Fruit fly (Drosophila melanogaster) whole organism, embryonic: ENCODE results near the gene CG44355.

ENCODE experiments used
- B-H2 ChIP-seq: fragments of 200-800 bp; sonication (Bioruptor generic); optimal IDR thresholded peaks from 2 replicates; lab custom pipeline; 2018; ENCODE audit warnings: missing biosample characterization, mild to moderate bottlenecking, missing genetic modification characterization
- CG10267 ChIP-seq: fragments of 200-800 bp; sonication (Bioruptor generic); optimal IDR thresholded peaks from 2 replicates; lab custom pipeline; 2018; ENCODE audit warnings: missing biosample characterization, mild to moderate bottlenecking, missing genetic modification characterization, moderate library complexity
- CG10979 ChIP-seq: fragments of 200-800 bp; sonication (Bioruptor generic); optimal IDR thresholded peaks from 2 replicates; lab custom pipeline; 2018; ENCODE audit warnings: missing biosample characterization, mild to moderate bottlenecking, missing genetic modification characterization, moderate library complexity
- CG11560 ChIP-seq: fragments of 200-800 bp; sonication (Bioruptor generic); IDR thresholded peaks from 3 replicates; pipeline ENCODE4 v1.3.6; 2022; ENCODE audit warnings: missing biosample characterization, missing genetic modification characterization
- CG12299 ChIP-seq: fragments of 200-800 bp; sonication (Bioruptor generic); optimal IDR thresholded peaks from 2 replicates; lab custom pipeline; 2018; ENCODE audit warnings: missing biosample characterization, mild to moderate bottlenecking, missing genetic modification characterization
- CG13424 ChIP-seq: fragments of 200-800 bp; sonication (Bioruptor generic); optimal IDR thresholded peaks from 2 replicates; lab custom pipeline; 2019; ENCODE audit warnings: missing biosample characterization, mild to moderate bottlenecking, missing genetic modification characterization, moderate library complexity
- CG15011 ChIP-seq: fragments of 200-800 bp; sonication (Bioruptor generic); optimal IDR thresholded peaks from 3 replicates; lab custom pipeline; 2018; ENCODE audit warnings: missing biosample characterization, mild to moderate bottlenecking, missing genetic modification characterization
- CG17385 ChIP-seq: fragments of 200-800 bp; sonication (Bioruptor generic); optimal IDR thresholded peaks from 3 replicates; lab custom pipeline; 2018; ENCODE audit warnings: missing biosample characterization, mild to moderate bottlenecking, missing genetic modification characterization
- CG17568 ChIP-seq: fragments of 200-800 bp; sonication (Bioruptor generic); optimal IDR thresholded peaks from 2 replicates; lab custom pipeline; 2018; ENCODE audit warnings: missing biosample characterization, mild to moderate bottlenecking, missing genetic modification characterization, moderate library complexity
- CG2116 ChIP-seq: fragments of 200-800 bp; sonication (Bioruptor generic); optimal IDR thresholded peaks from 3 replicates; lab custom pipeline; 2018; ENCODE audit warnings: missing biosample characterization, mild to moderate bottlenecking, missing genetic modification characterization
- CG2712 ChIP-seq: fragments of 200-800 bp; optimal IDR thresholded peaks from 3 replicates; lab custom pipeline; 2019; ENCODE audit warnings: missing biosample characterization, mild to moderate bottlenecking, missing genetic modification characterization, moderate library complexity
- CG30403 ChIP-seq: fragments of 200-800 bp; sonication (Bioruptor generic); optimal IDR thresholded peaks from 3 replicates; lab custom pipeline; 2016; ENCODE audit warnings: missing biosample characterization, missing genetic modification characterization
- CG32532 ChIP-seq: fragments of 200-800 bp; sonication (Bioruptor generic); IDR thresholded peaks from 2 replicates; pipeline ENCODE4 v1.3.6; 2022; ENCODE audit warnings: missing biosample characterization, missing genetic modification characterization
- CG4854 ChIP-seq: fragments of 200-800 bp; sonication (Bioruptor generic); optimal IDR thresholded peaks from 2 replicates; lab custom pipeline; 2016; ENCODE audit warnings: missing biosample characterization, missing genetic modification characterization, inconsistent platforms
- CG6683 ChIP-seq: fragments of 200-800 bp; sonication (Bioruptor generic); optimal IDR thresholded peaks from 2 replicates; lab custom pipeline; 2017; ENCODE audit warnings: missing biosample characterization, mild to moderate bottlenecking, missing genetic modification characterization, missing genetic modification reagents
- CG6854 ChIP-seq: fragments of 200-800 bp; sonication (Bioruptor generic); optimal IDR thresholded peaks from 3 replicates; lab custom pipeline; 2017; ENCODE audit warnings: missing biosample characterization, mild to moderate bottlenecking, missing genetic modification characterization
- CG7271 ChIP-seq: fragments of 200-800 bp; sonication (Bioruptor generic); optimal IDR thresholded peaks from 2 replicates; lab custom pipeline; 2018; ENCODE audit warnings: missing biosample characterization, mild to moderate bottlenecking, missing genetic modification characterization, moderate library complexity
- CG8089 ChIP-seq: fragments of 200-800 bp; sonication (Bioruptor generic); optimal IDR thresholded peaks from 3 replicates; lab custom pipeline; 2016; ENCODE audit warnings: missing biosample characterization, missing genetic modification characterization
- CG8924 ChIP-seq: fragments of 200-800 bp; optimal IDR thresholded peaks from 3 replicates; lab custom pipeline; 2019; ENCODE audit warnings: missing biosample characterization, mild to moderate bottlenecking, missing genetic modification characterization, moderate library complexity
- Dp ChIP-seq: fragments of 200-800 bp; sonication (Bioruptor generic); optimal IDR thresholded peaks from 2 replicates; lab custom pipeline; 2018; ENCODE audit warnings: missing biosample characterization, mild to moderate bottlenecking, missing genetic modification characterization, moderate library complexity
- Dref ChIP-seq: fragments of 200-800 bp; sonication (Bioruptor generic); IDR thresholded peaks from 2 replicates; pipeline ENCODE4 v1.3.6; 2022; ENCODE audit warnings: missing biosample characterization, missing genetic modification characterization
- Fer2 ChIP-seq: fragments of 200-800 bp; sonication (Bioruptor generic); optimal IDR thresholded peaks from 2 replicates; lab custom pipeline; 2018; ENCODE audit warnings: missing biosample characterization, mild to moderate bottlenecking, missing genetic modification characterization, moderate library complexity
- Fer3 ChIP-seq: fragments of 200-800 bp; sonication (Bioruptor generic); optimal IDR thresholded peaks from 2 replicates; lab custom pipeline; 2018; ENCODE audit warnings: missing biosample characterization, mild to moderate bottlenecking, missing genetic modification characterization, moderate library complexity
- HHEX ChIP-seq: fragments of 200-800 bp; sonication (Bioruptor generic); optimal IDR thresholded peaks from 3 replicates; lab custom pipeline; 2017; ENCODE audit warnings: missing biosample characterization, mild to moderate bottlenecking, missing genetic modification characterization, missing genetic modification reagents
- NfI ChIP-seq: fragments of 200-800 bp; sonication (Bioruptor generic); optimal IDR thresholded peaks from 3 replicates; lab custom pipeline; 2018; ENCODE audit warnings: missing biosample characterization, mild to moderate bottlenecking, missing genetic modification characterization, moderate library complexity
- Ravus ChIP-seq: fragments of 200-800 bp; sonication (Bioruptor generic); IDR thresholded peaks from 2 replicates; pipeline ENCODE4 v1.3.6; 2022; ENCODE audit warnings: missing biosample characterization, missing genetic modification characterization
- Rfx ChIP-seq: fragments of 200-800 bp; sonication (Bioruptor generic); IDR thresholded peaks from 2 replicates; pipeline ENCODE4 v1.3.6; 2022; ENCODE audit warnings: missing biosample characterization, missing genetic modification characterization
- aop ChIP-seq: fragments of 200-800 bp; sonication (Bioruptor generic); IDR thresholded peaks from 2 replicates; pipeline ENCODE4 v1.3.6; 2022; ENCODE audit warnings: missing biosample characterization, missing genetic modification characterization
- caup ChIP-seq: fragments of 200-800 bp; sonication (Bioruptor generic); optimal IDR thresholded peaks from 3 replicates; lab custom pipeline; 2017; ENCODE audit warnings: missing biosample characterization, mild to moderate bottlenecking, missing genetic modification characterization, moderate library complexity; ENCODE audit not compliant: severe bottlenecking
- cwo ChIP-seq: fragments of 200-800 bp; sonication (Bioruptor generic); optimal IDR thresholded peaks from 3 replicates; lab custom pipeline; 2017; ENCODE audit warnings: missing biosample characterization, missing genetic modification characterization, mild to moderate bottlenecking, moderate library complexity, missing genetic modification reagents
- fd102C ChIP-seq: fragments of 200-800 bp; sonication (Bioruptor generic); optimal IDR thresholded peaks from 2 replicates; lab custom pipeline; 2018; ENCODE audit warnings: missing biosample characterization, mild to moderate bottlenecking, missing genetic modification characterization, moderate library complexity
- fd3F ChIP-seq: fragments of 200-800 bp; sonication (Bioruptor generic); optimal IDR thresholded peaks from 2 replicates; lab custom pipeline; 2018; ENCODE audit warnings: missing biosample characterization, mild to moderate bottlenecking, missing genetic modification characterization, moderate library complexity
- fd96Cb ChIP-seq: fragments of 200-800 bp; sonication (Bioruptor generic); optimal IDR thresholded peaks from 2 replicates; lab custom pipeline; 2018; ENCODE audit warnings: missing biosample characterization, mild to moderate bottlenecking, missing genetic modification characterization, moderate library complexity
- fu2 ChIP-seq: fragments of 200-800 bp; sonication (Bioruptor generic); optimal IDR thresholded peaks from 2 replicates; lab custom pipeline; 2016; ENCODE audit warnings: missing biosample characterization, missing genetic modification characterization
- grau ChIP-seq: fragments of 200-800 bp; optimal IDR thresholded peaks from 3 replicates; lab custom pipeline; 2019; ENCODE audit warnings: missing biosample characterization, mild to moderate bottlenecking, missing genetic modification characterization, moderate library complexity
- hkb ChIP-seq, 2 experiments: fragments of 200-800 bp in 1 of 2; fragments of >200 bp in 1 of 2; sonication (Bioruptor generic) in 1 of 2; IDR thresholded peaks in 1 of 2; optimal IDR thresholded peaks in 1 of 2; 2 replicates each; pipeline versions ENCODE4 v1.3.6 to Lab custom; 2017 to 2022; ENCODE audit warnings: missing biosample characterization in 1 of 2, missing genetic modification characterization in 1 of 2
- insv ChIP-seq, 2 experiments: fragments of 200-800 bp; sonication (Bioruptor generic); optimal IDR thresholded peaks; 3 replicates each; lab custom pipeline; 2016 to 2018; ENCODE audit warnings: missing biosample characterization in 2 of 2, missing genetic modification characterization in 2 of 2
- kah ChIP-seq: fragments of 200-800 bp; sonication (Bioruptor generic); optimal IDR thresholded peaks from 2 replicates; lab custom pipeline; 2018; ENCODE audit warnings: missing biosample characterization, mild to moderate bottlenecking, missing genetic modification characterization
- nerfin-1 ChIP-seq: fragments of 200-800 bp; sonication (Bioruptor generic); optimal IDR thresholded peaks from 3 replicates; lab custom pipeline; 2019; ENCODE audit warnings: missing biosample characterization, mild to moderate bottlenecking, missing genetic modification characterization, moderate library complexity
- pan ChIP-seq, 4 experiments: fragments of >200 bp in 3 of 4; fragments of 200-800 bp in 1 of 4; sonication (Bioruptor generic) in 1 of 4; optimal IDR thresholded peaks in 3 of 4; IDR thresholded peaks in 1 of 4; 2 replicates each; pipeline versions ENCODE4 v1.3.6 to Lab custom; 2017 to 2022; ENCODE audit warnings: missing biosample characterization in 2 of 4, missing genetic modification characterization in 2 of 4, mixed read lengths in 1 of 4
- ro ChIP-seq: fragments of 200-800 bp; sonication (Bioruptor generic); IDR thresholded peaks from 2 replicates; pipeline ENCODE4 v1.3.6; 2022; ENCODE audit warnings: missing biosample characterization, missing genetic modification characterization
- row ChIP-seq: fragments of 200-800 bp; sonication (Bioruptor generic); IDR thresholded peaks from 3 replicates; pipeline ENCODE4 v1.3.6; 2022; ENCODE audit warnings: missing biosample characterization, missing genetic modification characterization
- sc ChIP-seq, 3 experiments: fragments of >200 bp in 2 of 3; fragments of 200-800 bp in 1 of 3; sonication (Bioruptor generic) in 1 of 3; optimal IDR thresholded peaks; 2 replicates in 2 of 3; 3 replicates in 1 of 3; lab custom pipeline; 2017; ENCODE audit warnings: mild to moderate bottlenecking in 1 of 3, missing biosample characterization in 1 of 3, missing genetic modification characterization in 1 of 3, missing genetic modification reagents in 1 of 3
- sens-2 ChIP-seq: fragments of 200-800 bp; sonication (Bioruptor generic); IDR thresholded peaks from 2 replicates; pipeline ENCODE4 v1.3.6; 2022; ENCODE audit warnings: missing biosample characterization, missing genetic modification characterization
- seq ChIP-seq: fragments of 200-800 bp; sonication (Bioruptor generic); IDR thresholded peaks from 2 replicates; pipeline ENCODE4 v1.3.6; 2022; ENCODE audit warnings: missing biosample characterization, missing genetic modification characterization
- sug ChIP-seq: fragments of 200-800 bp; optimal IDR thresholded peaks from 2 replicates; lab custom pipeline; 2019; ENCODE audit warnings: missing biosample characterization, mild to moderate bottlenecking, missing genetic modification characterization, moderate library complexity
- tgo ChIP-seq: fragments of 200-800 bp; sonication (Bioruptor generic); IDR thresholded peaks from 3 replicates; pipeline ENCODE4 v1.3.6; 2022; ENCODE audit warnings: missing biosample characterization, missing genetic modification characterization
- wdn ChIP-seq: fragments of 200-800 bp; sonication (Bioruptor generic); IDR thresholded peaks from 2 replicates; pipeline ENCODE4 v1.3.6; 2022; ENCODE audit warnings: missing biosample characterization, missing genetic modification characterization

Gene CG44355

dm6 chr3L:12269867-12270266, 40.7 kb upstream of the CG44355 start (continued):
- TF ChIP-seq insv (GFP tag; optimal IDR thresholded peaks at IDR 0.05; lab: Kevin White, UChicago) (no peak), aop (GFP tag; lab: Robert Waterston, UW) (no peak), CG32532 (GFP tag; lab: Robert Waterston, UW) (no peak; the same call in 1 of the 2 replicates), fd102C (GFP tag; lab: Kevin White, UChicago) (no peak), CG10267 (tag; lab: Kevin White, UChicago) (peak; percentile 25), Dp (GFP tag; lab: Kevin White, UChicago) (no peak), ro (GFP tag; lab: Robert Waterston, UW) (no peak), CG17568 (GFP tag; lab: Kevin White, UChicago) (peak; percentile 10), cwo (GFP tag; lab: Kevin White, UChicago) (peak; percentile 56), Ravus (no peak), wdn (GFP tag; lab: Robert Waterston, UW) (no peak), CG15011 (GFP tag; lab: Kevin White, UChicago) (peak; percentile 30), tgo (peak; percentile 28; the same call in 1 of the 3 replicates), hkb (optimal IDR thresholded peaks at IDR 0.05; lab: Kevin White, UChicago) (no peak), hkb (GFP tag; IDR thresholded peaks at IDR 0.05; lab: Robert Waterston, UW) (0 out of 2 replicates have a peak, but pooled peaks have one; percentile 19), B-H2 (GFP tag; lab: Kevin White, UChicago) (no peak), CG2116 (no peak), grau (tag; lab: Kevin White, UChicago) (peak; percentile 63), CG13424 (tag; lab: Kevin White, UChicago) (peak; percentile 63), Rfx (GFP tag; lab: Robert Waterston, UW) (peak; percentile 34; the same call in 1 of the 2 replicates), CG11560 (no peak), CG17385 (peak; percentile 46), HHEX (GFP tag; lab: Kevin White, UChicago) (peak; percentile 60), nerfin-1 (peak; percentile 20), sc (optimal IDR thresholded peaks at IDR 0.05; lab: Kevin White, UChicago) (no peak), sc (GFP tag; optimal IDR thresholded peaks at IDR 0.05; lab: Kevin White, UChicago) (no peak), CG8089 (GFP tag; lab: Kevin White, UChicago) (no peak), CG8924 (tag; lab: Kevin White, UChicago) (peak; percentile 45), CG7271 (tag; lab: Kevin White, UChicago) (no peak), NfI (GFP tag; lab: Kevin White, UChicago) (peak; percentile 43), kah (GFP tag; lab: Kevin White, UChicago) (no peak), CG10979 (tag; lab: Kevin White, UChicago) (peak; percentile 3), fu2 (GFP tag; lab: Kevin White, UChicago) (no peak), pan (optimal IDR thresholded peaks at IDR 0.05; lab: Kevin White, UChicago) (no peak), pan (GFP tag; optimal IDR thresholded peaks at IDR 0.05 in 1 of 2, IDR thresholded peaks at IDR 0.05 in 1 of 2) (peak in 1 of 2 experiments; percentile 26), caup (GFP tag; lab: Kevin White, UChicago) (no peak), Dref (GFP tag; lab: Robert Waterston, UW) (no peak), CG4854 (GFP tag; lab: Kevin White, UChicago) (no peak), Fer3 (tag; lab: Kevin White, UChicago) (peak; percentile 47), Fer2 (tag; lab: Kevin White, UChicago) (peak; percentile 1), CG12299 (tag; lab: Kevin White, UChicago) (peak; percentile 1), fd3F (GFP tag; lab: Kevin White, UChicago) (peak; percentile 41), row (GFP tag; lab: Robert Waterston, UW) (peak; percentile 51; the same call in 2 of the 3 replicates), CG30403 (GFP tag; lab: Kevin White, UChicago) (peak; percentile 44), CG6683 (GFP tag; lab: Kevin White, UChicago) (peak; percentile 16), sens-2 (GFP tag; lab: Robert Waterston, UW) (no peak), fd96Cb (tag; lab: Kevin White, UChicago) (peak; percentile 22), CG2712 (tag; lab: Kevin White, UChicago) (peak; percentile 45), sug (tag; lab: Kevin White, UChicago) (peak; percentile 54), seq (GFP tag; lab: Robert Waterston, UW) (peak; percentile 61), CG6854 (GFP tag; lab: Kevin White, UChicago) (peak; percentile 15)
